Worm (Caenorhabditis elegans) whole organism, late embryonic: ENCODE results near the gene sbp-1.

Source experiments
- C08G9.2 ChIP-seq: sonication (generic microtip); optimal IDR thresholded peaks from 2 replicates; lab custom pipeline; 2016; ENCODE audit warnings: mild to moderate bottlenecking, missing genetic modification characterization, moderate library complexity, missing compliant biosample characterization
- F13H6.1 ChIP-seq: sonication (generic microtip); optimal IDR thresholded peaks from 2 replicates; lab custom pipeline; 2016; ENCODE audit warnings: missing genetic modification characterization, missing compliant biosample characterization
- K09A11.1 ChIP-seq: sonication (generic microtip); optimal IDR thresholded peaks from 2 replicates; lab custom pipeline; 2017; ENCODE audit warnings: antibody characterized with exemption, mild to moderate bottlenecking, missing genetic modification characterization, missing compliant biosample characterization; ENCODE audit not compliant: insufficient read depth
- ahr-1 ChIP-seq: sonication (generic microtip); optimal IDR thresholded peaks from 2 replicates; lab custom pipeline; 2016; ENCODE audit warnings: missing genetic modification characterization, missing compliant biosample characterization
- ceh-18 ChIP-seq: sonication (generic microtip); optimal IDR thresholded peaks from 2 replicates; lab custom pipeline; 2016; ENCODE audit warnings: missing genetic modification characterization, missing compliant biosample characterization
- ceh-19 ChIP-seq: fragments of 200-800 bp; sonication (Bioruptor generic); optimal IDR thresholded peaks from 2 replicates; lab custom pipeline; 2018; ENCODE audit warnings: mild to moderate bottlenecking, missing genetic modification characterization, missing compliant biosample characterization
- ceh-24 ChIP-seq: sonication (generic microtip); optimal IDR thresholded peaks from 2 replicates; lab custom pipeline; 2016; ENCODE audit warnings: mild to moderate bottlenecking, missing genetic modification characterization, missing compliant biosample characterization
- ceh-31 ChIP-seq: sonication (generic microtip); optimal IDR thresholded peaks from 2 replicates; lab custom pipeline; 2016; ENCODE audit warnings: missing genetic modification characterization, missing compliant biosample characterization
- ceh-45 ChIP-seq: fragments of 200-800 bp; sonication (Bioruptor generic); IDR thresholded peaks from 2 replicates; pipeline ENCODE4 v1.3.6; 2022; ENCODE audit warnings: missing genetic modification reagents, missing genetic modification characterization, missing compliant biosample characterization
- ceh-48 ChIP-seq: sonication (generic microtip); optimal IDR thresholded peaks from 2 replicates; lab custom pipeline; 2016; ENCODE audit warnings: missing genetic modification characterization, inconsistent platforms, missing compliant biosample characterization
- ceh-6 ChIP-seq: fragments of 200-800 bp; sonication (Bioruptor generic); optimal IDR thresholded peaks from 2 replicates; lab custom pipeline; 2018; ENCODE audit warnings: mild to moderate bottlenecking, missing genetic modification characterization, missing compliant biosample characterization
- ceh-9 ChIP-seq: sonication (generic microtip); optimal IDR thresholded peaks from 2 replicates; lab custom pipeline; 2016; ENCODE audit warnings: mild to moderate bottlenecking, missing genetic modification characterization, inconsistent platforms, missing compliant biosample characterization
- che-1 ChIP-seq: sonication (generic microtip); optimal IDR thresholded peaks from 2 replicates; lab custom pipeline; 2016; ENCODE audit warnings: mild to moderate bottlenecking, missing genetic modification characterization, missing compliant biosample characterization
- dmd-4 ChIP-seq: sonication (generic microtip); optimal IDR thresholded peaks from 2 replicates; lab custom pipeline; 2016; ENCODE audit warnings: borderline replicate concordance, missing genetic modification characterization, missing compliant biosample characterization
- dve-1 ChIP-seq: sonication (generic microtip); optimal IDR thresholded peaks from 2 replicates; lab custom pipeline; 2017; ENCODE audit warnings: antibody characterized with exemption, mild to moderate bottlenecking, missing genetic modification characterization, missing compliant biosample characterization
- elt-2 ChIP-seq: sonication (generic microtip); optimal IDR thresholded peaks from 2 replicates; lab custom pipeline; 2016; ENCODE audit warnings: missing genetic modification reagents, missing genetic modification characterization, missing compliant biosample characterization
- ets-4 ChIP-seq: sonication (generic microtip); optimal IDR thresholded peaks from 2 replicates; lab custom pipeline; 2016; ENCODE audit warnings: missing genetic modification characterization, missing compliant biosample characterization
- fkh-10 ChIP-seq: fragments of 150-350 bp; optimal IDR thresholded peaks from 2 replicates; lab custom pipeline; 2014; ENCODE audit warnings: missing biosample characterization, missing genetic modification reagents, missing genetic modification characterization
- hlh-15 ChIP-seq: sonication (generic microtip); optimal IDR thresholded peaks from 2 replicates; lab custom pipeline; 2016; ENCODE audit warnings: missing genetic modification characterization, missing compliant biosample characterization
- hlh-30 ChIP-seq: sonication (generic microtip); optimal IDR thresholded peaks from 2 replicates; lab custom pipeline; 2017; ENCODE audit warnings: antibody characterized with exemption, missing genetic modification characterization, missing compliant biosample characterization; ENCODE audit not compliant: insufficient read depth
- nfya-1 ChIP-seq: sonication (generic microtip); optimal IDR thresholded peaks from 2 replicates; lab custom pipeline; 2017; ENCODE audit warnings: missing genetic modification characterization, mild to moderate bottlenecking, missing compliant biosample characterization, antibody characterized with exemption, moderate library complexity
- npax-4 ChIP-seq: sonication (generic microtip); optimal IDR thresholded peaks from 2 replicates; lab custom pipeline; 2016; ENCODE audit warnings: missing genetic modification characterization, missing compliant biosample characterization
- pag-3 ChIP-seq: sonication (generic microtip); optimal IDR thresholded peaks from 2 replicates; lab custom pipeline; 2016; ENCODE audit warnings: missing compliant biosample characterization, missing genetic modification characterization, borderline replicate concordance
- pqm-1 ChIP-seq: sonication (generic microtip); optimal IDR thresholded peaks from 2 replicates; lab custom pipeline; 2016; ENCODE audit warnings: missing genetic modification characterization, missing compliant biosample characterization
- ref-2 ChIP-seq: sonication (generic microtip); optimal IDR thresholded peaks from 2 replicates; lab custom pipeline; 2016; ENCODE audit warnings: missing genetic modification characterization, missing compliant biosample characterization
- rnt-1 ChIP-seq: sonication (generic microtip); optimal IDR thresholded peaks from 2 replicates; lab custom pipeline; 2016; ENCODE audit warnings: missing genetic modification characterization, missing compliant biosample characterization
- tbx-7 ChIP-seq: sonication (generic microtip); optimal IDR thresholded peaks from 2 replicates; lab custom pipeline; 2016; ENCODE audit warnings: missing genotype, missing genetic modification characterization, missing compliant biosample characterization
- ttx-3 ChIP-seq: sonication (generic microtip); optimal IDR thresholded peaks from 2 replicates; lab custom pipeline; 2016; ENCODE audit warnings: missing genetic modification reagents, missing genetic modification characterization, missing compliant biosample characterization
- unc-3 ChIP-seq, 2 experiments: fragments of 200-800 bp in 1 of 2; sonication (Bioruptor generic) in 1 of 2; sonication (generic microtip) in 1 of 2; conservative IDR thresholded peaks in 1 of 2; optimal IDR thresholded peaks in 1 of 2; 2 replicates each; pipeline versions ENCODE4 v1.3.6 to Lab custom; 2016 to 2022; ENCODE audit warnings: missing compliant biosample characterization in 2 of 2, missing genetic modification characterization in 2 of 2, missing genetic modification reagents in 1 of 2
- unc-42 ChIP-seq: sonication (generic microtip); optimal IDR thresholded peaks from 2 replicates; lab custom pipeline; 2016; ENCODE audit warnings: missing genotype, missing genetic modification characterization, missing compliant biosample characterization
- unc-86 ChIP-seq: sonication (generic microtip); optimal IDR thresholded peaks from 2 replicates; lab custom pipeline; 2016; ENCODE audit warnings: missing genetic modification characterization, missing compliant biosample characterization
- zip-5 ChIP-seq: sonication (generic microtip); optimal IDR thresholded peaks from 2 replicates; lab custom pipeline; 2016; ENCODE audit warnings: missing genetic modification characterization, missing compliant biosample characterization

The sbp-1 gene

DNA sequence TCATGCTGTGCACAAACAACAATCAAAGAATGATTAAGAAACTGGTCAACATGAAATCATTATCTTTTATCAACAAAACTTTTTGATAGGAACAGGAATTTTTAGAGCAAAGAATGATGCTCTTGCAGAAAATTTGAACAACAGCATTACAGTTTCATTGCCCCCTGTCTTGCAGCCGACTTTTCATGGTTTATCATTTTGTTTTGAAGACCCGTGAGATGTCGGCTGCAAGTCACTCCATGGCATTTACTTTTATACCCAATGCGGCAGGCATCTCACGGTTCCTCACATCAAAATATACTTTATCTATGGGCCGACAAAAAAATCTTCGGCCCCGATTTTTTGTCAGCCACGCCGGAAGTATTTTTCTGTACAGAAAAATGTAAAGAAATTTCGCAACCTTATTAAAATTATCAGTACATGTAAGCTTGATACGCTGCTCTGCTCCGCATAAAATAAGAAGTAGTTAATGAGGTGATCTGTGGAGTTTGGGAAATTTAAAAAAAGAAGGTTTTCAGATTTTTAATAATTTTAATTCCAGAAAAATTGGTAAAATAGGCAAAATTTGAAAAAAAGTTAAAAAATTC is 1.1 kb upstream of the sbp-1 start:
- TF ChIP-seq rnt-1 (tag; lab: Kevin White, UChicago), result no peak
- no peak for TF ChIP-seq dve-1 (tag; lab: Kevin White, UChicago)
- no peak for TF ChIP-seq ets-4
- TF ChIP-seq tbx-7 (tag; lab: Kevin White, UChicago), result no peak
- no peak for TF ChIP-seq ceh-48 (tag; lab: Kevin White, UChicago)
- no peak for TF ChIP-seq hlh-30 (tag; lab: Kevin White, UChicago)
- no peak for TF ChIP-seq unc-86 (tag; lab: Kevin White, UChicago)
- no peak for TF ChIP-seq unc-42 (tag; lab: Kevin White, UChicago)
- TF ChIP-seq ahr-1 (tag; lab: Kevin White, UChicago), result no peak
- TF ChIP-seq ceh-19 (GFP tag; lab: Kevin White, UChicago), result no peak
- no peak for TF ChIP-seq K09A11.1 (tag; lab: Kevin White, UChicago)
- no peak for TF ChIP-seq ceh-24 (tag; lab: Kevin White, UChicago)
- TF ChIP-seq ceh-18 (tag; lab: Kevin White, UChicago), result no peak
- no peak for TF ChIP-seq dmd-4
- TF ChIP-seq che-1 (tag; lab: Kevin White, UChicago), result no peak
- no peak for TF ChIP-seq ceh-6 (GFP tag; lab: Kevin White, UChicago)
- no peak for TF ChIP-seq nfya-1

DNA sequence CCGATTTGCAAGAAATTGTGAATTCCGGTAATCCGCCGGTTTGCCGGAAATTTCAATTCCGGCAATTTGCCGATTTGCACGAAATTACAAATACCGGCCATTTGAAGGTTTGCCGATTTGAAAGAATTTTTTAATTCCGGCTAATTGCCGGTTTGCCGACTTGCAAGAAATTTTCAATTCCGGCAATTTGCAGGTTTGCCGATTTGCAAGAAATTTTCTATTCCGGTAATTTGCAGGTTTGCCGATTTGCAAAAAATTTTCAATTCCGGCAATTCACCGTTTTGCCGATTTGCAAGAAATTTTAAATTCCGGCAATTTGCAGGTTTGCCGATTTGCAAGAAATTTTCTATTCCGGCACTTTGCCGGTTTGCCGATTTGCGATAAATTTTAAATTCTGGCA is 7.5 kb downstream of the sbp-1 start:
- peak; percentile 32; the same call in 1 of the 2 replicates for TF ChIP-seq ceh-45 (GFP tag; lab: Robert Waterston, UW)

DNA sequence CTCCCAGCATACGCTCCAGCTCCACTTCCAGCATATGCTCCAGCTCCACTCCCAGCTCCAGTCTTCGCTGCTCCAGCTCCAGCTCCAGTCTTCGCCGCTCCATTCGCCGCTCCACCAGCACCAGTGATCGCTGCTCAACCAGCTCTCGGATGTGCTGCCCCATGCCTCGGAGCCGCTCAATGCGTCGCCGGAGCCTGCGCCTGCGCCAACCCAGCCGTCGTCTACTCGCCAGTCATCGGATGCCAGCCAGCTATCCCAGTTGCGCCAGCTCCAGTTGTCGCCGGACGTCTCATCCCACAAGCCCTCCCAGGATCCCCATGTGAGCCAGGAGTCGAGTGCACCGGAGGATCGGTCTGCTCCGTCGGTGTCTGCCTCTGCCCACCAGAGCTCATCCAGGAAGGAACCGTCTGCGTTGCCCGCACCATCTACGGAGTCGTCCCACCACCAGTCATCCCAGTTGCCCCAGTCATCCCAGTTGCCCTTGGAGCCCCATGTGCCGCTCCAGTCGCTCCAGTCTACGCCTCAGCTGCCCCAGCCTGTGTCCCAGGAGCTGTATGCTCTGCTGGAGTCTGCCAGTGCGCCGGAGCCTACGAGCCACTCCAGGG is 14.7 kb downstream of the sbp-1 start:
- no peak for TF ChIP-seq zip-5
- TF ChIP-seq C08G9.2 (tag; lab: Kevin White, UChicago), result peak; percentile 8
- no peak for TF ChIP-seq unc-42 (tag; lab: Kevin White, UChicago)
- peak; percentile 35 for TF ChIP-seq ceh-6 (GFP tag; lab: Kevin White, UChicago)
- no peak for TF ChIP-seq elt-2 (tag; lab: Kevin White, UChicago)
- TF ChIP-seq ceh-9 (tag; lab: Kevin White, UChicago), result peak; percentile 36
- TF ChIP-seq unc-3 (GFP tag; conservative IDR thresholded peaks at IDR 0.05; lab: Robert Waterston, UW), result no peak
- no peak for TF ChIP-seq unc-3 (tag; optimal IDR thresholded peaks at IDR 0.05; lab: Kevin White, UChicago)
- no peak for TF ChIP-seq ttx-3
- peak; percentile 11 for TF ChIP-seq F13H6.1

DNA sequence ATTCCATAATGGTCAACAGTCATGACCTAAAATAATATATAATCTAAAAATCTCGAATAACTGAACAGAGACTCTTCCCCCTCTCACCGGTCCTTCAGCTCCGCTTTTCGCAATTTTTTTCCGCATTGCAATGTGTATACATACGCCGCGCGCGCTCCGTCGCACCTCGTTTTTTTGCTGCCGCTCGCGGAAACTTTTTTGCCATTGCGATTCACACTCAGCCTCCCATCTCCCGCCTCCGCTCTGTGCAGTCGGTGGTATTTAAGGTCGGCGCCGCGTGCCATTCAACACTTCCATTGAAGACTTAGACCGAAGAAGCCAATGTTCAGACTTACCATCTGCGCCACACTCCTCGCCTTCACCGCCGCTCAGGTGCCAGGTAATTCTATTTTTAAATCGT is 15.5 kb downstream of the sbp-1 start, which contains the start of gene idpc-1:
TSS of gene idpc-1 (plus strand) at position 301 of the 400 bp plus-strand sequence.
- TF ChIP-seq npax-4 (tag; lab: Kevin White, UChicago), result no peak
- TF ChIP-seq C08G9.2 (tag; lab: Kevin White, UChicago), result no peak
- no peak for TF ChIP-seq pqm-1 (tag; lab: Kevin White, UChicago)
- TF ChIP-seq hlh-15 (tag; lab: Kevin White, UChicago), result no peak
- TF ChIP-seq ets-4, result no peak
- TF ChIP-seq pag-3, result no peak
- no peak for TF ChIP-seq ref-2
- TF ChIP-seq ceh-31, result no peak
- no peak for TF ChIP-seq fkh-10

DNA sequence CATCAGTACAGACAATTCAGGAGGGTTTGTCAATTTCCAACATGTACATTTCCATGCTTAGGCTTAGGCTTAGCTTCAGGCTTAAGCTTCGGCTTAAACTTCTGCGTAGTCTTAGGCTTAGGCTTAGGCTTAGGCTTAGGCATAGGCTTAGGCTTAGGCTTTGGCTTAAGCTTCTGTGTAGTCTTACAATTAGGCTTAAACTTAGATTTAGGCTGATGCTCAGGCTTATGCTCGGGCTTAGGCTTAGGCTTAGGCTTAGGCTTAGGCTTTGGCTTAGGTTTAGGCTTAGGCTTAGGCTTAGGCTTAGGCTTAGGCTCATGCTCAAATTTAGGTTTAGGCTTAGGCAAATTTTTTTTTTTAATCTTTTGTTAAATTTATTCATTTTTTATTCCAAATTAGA is 17.6 kb downstream of the sbp-1 start:
- TF ChIP-seq dve-1 (tag; lab: Kevin White, UChicago) (peak; percentile 54), ceh-45 (GFP tag; lab: Robert Waterston, UW) (no peak)
